Fruit fly (Drosophila melanogaster) whole organism, embryonic: ENCODE results near the gene RpS17.

Experiments used
- Bgb ChIP-seq: fragments of 200-800 bp; sonication (Bioruptor generic); IDR thresholded peaks from 2 replicates; pipeline ENCODE4 v1.3.6; 2022; ENCODE audit warnings: missing biosample characterization, missing genetic modification characterization; ENCODE audit not compliant: partially characterized antibody
- CG10267 ChIP-seq: fragments of 200-800 bp; sonication (Bioruptor generic); optimal IDR thresholded peaks from 2 replicates; lab custom pipeline; 2018; ENCODE audit warnings: missing biosample characterization, mild to moderate bottlenecking, missing genetic modification characterization, moderate library complexity
- CG10543 ChIP-seq: fragments of 200-800 bp; sonication (Bioruptor generic); optimal IDR thresholded peaks from 3 replicates; lab custom pipeline; 2017; ENCODE audit warnings: missing biosample characterization, mild to moderate bottlenecking, missing genetic modification characterization, moderate library complexity
- CG11093 ChIP-seq: fragments of 200-800 bp; sonication (Bioruptor generic); IDR thresholded peaks from 3 replicates; pipeline ENCODE4 v1.3.6; 2022; ENCODE audit warnings: missing biosample characterization, missing genetic modification characterization
- CG12104 ChIP-seq: fragments of 200-800 bp; sonication (Bioruptor generic); optimal IDR thresholded peaks from 3 replicates; lab custom pipeline; 2016; ENCODE audit warnings: missing biosample characterization, missing genetic modification characterization
- CG15601 ChIP-seq: fragments of 200-800 bp; sonication (Bioruptor generic); optimal IDR thresholded peaks from 3 replicates; lab custom pipeline; 2019; ENCODE audit warnings: missing biosample characterization, mild to moderate bottlenecking, missing genetic modification characterization, moderate library complexity
- CG16863 ChIP-seq: fragments of 200-800 bp; sonication (Bioruptor generic); optimal IDR thresholded peaks from 3 replicates; lab custom pipeline; 2016; ENCODE audit warnings: missing biosample characterization, missing genetic modification characterization
- CG17361 ChIP-seq: fragments of 200-800 bp; sonication (Bioruptor generic); IDR thresholded peaks from 3 replicates; pipeline ENCODE4 v1.3.6; 2022; ENCODE audit warnings: missing biosample characterization, missing genetic modification characterization
- CG17385 ChIP-seq: fragments of 200-800 bp; sonication (Bioruptor generic); optimal IDR thresholded peaks from 3 replicates; lab custom pipeline; 2018; ENCODE audit warnings: missing biosample characterization, mild to moderate bottlenecking, missing genetic modification characterization
- CG17829 ChIP-seq: fragments of 200-800 bp; optimal IDR thresholded peaks from 2 replicates; lab custom pipeline; 2019; ENCODE audit warnings: missing biosample characterization, mild to moderate bottlenecking, missing genetic modification characterization, moderate library complexity
- CG18619 ChIP-seq: fragments of 200-800 bp; sonication (Bioruptor generic); optimal IDR thresholded peaks from 3 replicates; lab custom pipeline; 2017; ENCODE audit warnings: missing biosample characterization, mild to moderate bottlenecking, missing genetic modification characterization
- CG3847 ChIP-seq: fragments of 200-800 bp; sonication (Bioruptor generic); IDR thresholded peaks from 2 replicates; pipeline ENCODE4 v1.3.6; 2022; ENCODE audit warnings: missing biosample characterization, missing genetic modification characterization
- CG7786 ChIP-seq: fragments of 200-800 bp; sonication (Bioruptor generic); optimal IDR thresholded peaks from 2 replicates; lab custom pipeline; 2016; ENCODE audit warnings: missing biosample characterization, missing genetic modification characterization
- CG8944 ChIP-seq: fragments of 200-800 bp; sonication (Bioruptor generic); optimal IDR thresholded peaks from 3 replicates; lab custom pipeline; 2016; ENCODE audit warnings: missing biosample characterization, missing genetic modification characterization
- CHES-1-like ChIP-seq: fragments of 200-800 bp; sonication (Bioruptor generic); optimal IDR thresholded peaks from 2 replicates; lab custom pipeline; 2016; ENCODE audit warnings: missing biosample characterization, missing genetic modification characterization
- Dip3 ChIP-seq: fragments of 200-800 bp; sonication (Bioruptor generic); optimal IDR thresholded peaks from 3 replicates; lab custom pipeline; 2016; ENCODE audit warnings: missing biosample characterization, missing genetic modification characterization
- Doc3 ChIP-seq: fragments of 200-800 bp; sonication (Bioruptor generic); IDR thresholded peaks from 3 replicates; pipeline ENCODE4 v1.3.6; 2022; ENCODE audit warnings: missing biosample characterization, missing genetic modification characterization; ENCODE audit not compliant: partially characterized antibody
- Fer3 ChIP-seq: fragments of 200-800 bp; sonication (Bioruptor generic); optimal IDR thresholded peaks from 2 replicates; lab custom pipeline; 2018; ENCODE audit warnings: missing biosample characterization, mild to moderate bottlenecking, missing genetic modification characterization, moderate library complexity
- HHEX ChIP-seq: fragments of 200-800 bp; sonication (Bioruptor generic); optimal IDR thresholded peaks from 3 replicates; lab custom pipeline; 2017; ENCODE audit warnings: missing biosample characterization, mild to moderate bottlenecking, missing genetic modification characterization, missing genetic modification reagents
- HmgZ ChIP-seq: fragments of 200-800 bp; sonication (Bioruptor generic); optimal IDR thresholded peaks from 2 replicates; lab custom pipeline; 2018; ENCODE audit warnings: missing biosample characterization, mild to moderate bottlenecking, missing genetic modification characterization
- Hr78 ChIP-seq, 2 experiments: fragments of 200-800 bp in 1 of 2; fragments of >200 bp in 1 of 2; sonication (Bioruptor generic) in 1 of 2; optimal IDR thresholded peaks; 2 replicates each; lab custom pipeline; 2017 to 2019; ENCODE audit warnings: missing biosample characterization in 2 of 2, missing genetic modification characterization in 2 of 2, mild to moderate bottlenecking in 1 of 2, moderate library complexity in 1 of 2
- MESR4 ChIP-seq: fragments of 200-800 bp; sonication (Bioruptor generic); optimal IDR thresholded peaks from 2 replicates; lab custom pipeline; 2018; ENCODE audit warnings: missing biosample characterization, mild to moderate bottlenecking, missing genetic modification characterization, moderate library complexity
- Nf-YA ChIP-seq: fragments of 200-800 bp; sonication (Bioruptor generic); IDR thresholded peaks from 2 replicates; pipeline ENCODE4 v1.3.6; 2022; ENCODE audit warnings: missing biosample characterization, missing genetic modification characterization
- PHDP ChIP-seq: fragments of 200-800 bp; sonication (Bioruptor generic); optimal IDR thresholded peaks from 3 replicates; lab custom pipeline; 2018; ENCODE audit warnings: missing biosample characterization, mild to moderate bottlenecking, missing genetic modification characterization, moderate library complexity
- Six4 ChIP-seq: fragments of 200-800 bp; sonication (Bioruptor generic); optimal IDR thresholded peaks from 2 replicates; lab custom pipeline; 2016; ENCODE audit warnings: missing biosample characterization, missing genetic modification characterization
- Sry-δ ChIP-seq: fragments of 200-800 bp; sonication (Bioruptor generic); optimal IDR thresholded peaks from 2 replicates; lab custom pipeline; 2016; ENCODE audit warnings: missing biosample characterization, missing genetic modification characterization
- Vsx1 ChIP-seq: fragments of 200-800 bp; sonication (Bioruptor generic); optimal IDR thresholded peaks from 2 replicates; lab custom pipeline; 2017; ENCODE audit warnings: missing biosample characterization, mild to moderate bottlenecking, missing genetic modification characterization, missing genetic modification reagents
- ash1 ChIP-seq: fragments of 200-800 bp; sonication (Bioruptor generic); optimal IDR thresholded peaks from 2 replicates; lab custom pipeline; 2018; ENCODE audit warnings: missing biosample characterization, mild to moderate bottlenecking, missing genetic modification characterization
- btn ChIP-seq: fragments of 200-800 bp; sonication (Bioruptor generic); optimal IDR thresholded peaks from 2 replicates; lab custom pipeline; 2016; ENCODE audit warnings: missing biosample characterization, missing genetic modification characterization
- caup ChIP-seq: fragments of 200-800 bp; sonication (Bioruptor generic); optimal IDR thresholded peaks from 3 replicates; lab custom pipeline; 2017; ENCODE audit warnings: missing biosample characterization, mild to moderate bottlenecking, missing genetic modification characterization, moderate library complexity; ENCODE audit not compliant: severe bottlenecking
- chm ChIP-seq: fragments of 200-800 bp; sonication (Bioruptor generic); IDR thresholded peaks from 2 replicates; pipeline ENCODE4 v1.3.6; 2022; ENCODE audit warnings: missing biosample characterization, missing genetic modification characterization
- corto ChIP-seq: fragments of 200-800 bp; sonication (Bioruptor generic); optimal IDR thresholded peaks from 2 replicates; lab custom pipeline; 2016; ENCODE audit warnings: missing biosample characterization, mild to moderate bottlenecking, missing genetic modification characterization, moderate library complexity
- disco-r ChIP-seq: fragments of 200-800 bp; sonication (Bioruptor generic); optimal IDR thresholded peaks from 2 replicates; lab custom pipeline; 2016; ENCODE audit warnings: missing biosample characterization, missing genetic modification characterization
- dpn ChIP-seq, 2 experiments: fragments of 200-800 bp; sonication (Bioruptor generic); optimal IDR thresholded peaks; 3 replicates each; lab custom pipeline; 2016; ENCODE audit warnings: missing biosample characterization in 2 of 2, missing genetic modification characterization in 2 of 2
- dysf ChIP-seq: fragments of 200-800 bp; sonication (Bioruptor generic); IDR thresholded peaks from 3 replicates; pipeline ENCODE4 v1.3.6; 2022; ENCODE audit warnings: missing biosample characterization, missing genetic modification characterization
- ewg ChIP-seq: fragments of 200-800 bp; sonication (Bioruptor generic); optimal IDR thresholded peaks from 3 replicates; lab custom pipeline; 2017; ENCODE audit warnings: mild to moderate bottlenecking, missing biosample characterization, missing genetic modification reagents, missing genetic modification characterization
- fd96Cb ChIP-seq: fragments of 200-800 bp; sonication (Bioruptor generic); optimal IDR thresholded peaks from 2 replicates; lab custom pipeline; 2018; ENCODE audit warnings: missing biosample characterization, mild to moderate bottlenecking, missing genetic modification characterization, moderate library complexity
- fu2 ChIP-seq: fragments of 200-800 bp; sonication (Bioruptor generic); optimal IDR thresholded peaks from 2 replicates; lab custom pipeline; 2016; ENCODE audit warnings: missing biosample characterization, missing genetic modification characterization
- hb ChIP-seq: fragments of 200-800 bp; sonication (Bioruptor generic); IDR thresholded peaks from 3 replicates; pipeline ENCODE4 v1.3.6; 2022; ENCODE audit warnings: missing biosample characterization, missing genetic modification characterization; ENCODE audit not compliant: partially characterized antibody
- knrl ChIP-seq: fragments of 200-800 bp; sonication (Bioruptor generic); IDR thresholded peaks from 3 replicates; pipeline ENCODE4 v1.3.6; 2022; ENCODE audit warnings: missing biosample characterization, missing genetic modification characterization; ENCODE audit not compliant: partially characterized antibody
- lab ChIP-seq: fragments of 200-800 bp; sonication (Bioruptor generic); optimal IDR thresholded peaks from 3 replicates; lab custom pipeline; 2017; ENCODE audit warnings: missing biosample characterization, missing genetic modification characterization, mild to moderate bottlenecking, moderate library complexity, missing genetic modification reagents
- luna ChIP-seq: fragments of 200-800 bp; sonication (Bioruptor generic); optimal IDR thresholded peaks from 2 replicates; lab custom pipeline; 2016; ENCODE audit warnings: missing biosample characterization, missing genetic modification characterization
- mam ChIP-seq: fragments of 200-800 bp; sonication (Bioruptor generic); optimal IDR thresholded peaks from 3 replicates; lab custom pipeline; 2016; ENCODE audit warnings: missing biosample characterization, missing genetic modification characterization
- mld ChIP-seq: fragments of 200-800 bp; sonication (Bioruptor generic); IDR thresholded peaks from 3 replicates; pipeline ENCODE4 v1.3.6; 2022; ENCODE audit warnings: missing biosample characterization, missing genetic modification characterization; ENCODE audit not compliant: partially characterized antibody
- sug ChIP-seq: fragments of 200-800 bp; optimal IDR thresholded peaks from 2 replicates; lab custom pipeline; 2019; ENCODE audit warnings: missing biosample characterization, mild to moderate bottlenecking, missing genetic modification characterization, moderate library complexity
- tx ChIP-seq: fragments of 200-800 bp; sonication (Bioruptor generic); optimal IDR thresholded peaks from 2 replicates; lab custom pipeline; 2016; ENCODE audit warnings: missing biosample characterization, missing genetic modification characterization
- unc-4 ChIP-seq: fragments of 200-800 bp; sonication (Bioruptor generic); IDR thresholded peaks from 2 replicates; pipeline ENCODE4 v1.3.6; 2022; ENCODE audit warnings: missing biosample characterization, missing genetic modification characterization; ENCODE audit not compliant: partially characterized antibody
- vvl ChIP-seq: fragments of 200-800 bp; sonication (Bioruptor generic); IDR thresholded peaks from 2 replicates; pipeline ENCODE4 v1.3.6; 2022; ENCODE audit warnings: missing biosample characterization, missing genetic modification characterization
- zen2 ChIP-seq: fragments of 200-800 bp; sonication (Bioruptor generic); IDR thresholded peaks from 3 replicates; pipeline ENCODE4 v1.3.6; 2022; ENCODE audit warnings: missing biosample characterization, missing genetic modification characterization; ENCODE audit not compliant: partially characterized antibody

Gene RpS17

dm6 chr3L:9455819-9456388 lies 26.3 kb upstream of the RpS17 start, which contains the start of the genes phol and CG3552 (continued):
- TF ChIP-seq Vsx1 (no peak), chm (GFP tag; lab: Robert Waterston, UW) (no peak), CG15601 (tag; lab: Kevin White, UChicago) (no peak), Nf-YA (GFP tag; lab: Robert Waterston, UW) (no peak), CG11093 (GFP tag; lab: Robert Waterston, UW) (no peak), CG17361 (GFP tag; lab: Robert Waterston, UW) (0 out of 3 replicates have a peak, but pooled peaks have one; percentile 42), Six4 (GFP tag; lab: Kevin White, UChicago) (no peak), mld (GFP tag; lab: Robert Waterston, UW) (no peak), CG17829 (tag; lab: Kevin White, UChicago) (peak; percentile 35), ash1 (no peak), MESR4 (GFP tag; lab: Kevin White, UChicago) (peak; percentile 88), Doc3 (GFP tag; lab: Robert Waterston, UW) (0 out of 3 replicates have a peak, but pooled peaks have one; percentile 46), CG18619 (GFP tag; lab: Kevin White, UChicago) (no peak), zen2 (GFP tag; lab: Robert Waterston, UW) (no peak), Sry-δ (GFP tag; lab: Kevin White, UChicago) (peak; percentile 62), CG10267 (tag; lab: Kevin White, UChicago) (peak; percentile 48), disco-r (GFP tag; lab: Kevin White, UChicago) (no peak), corto (GFP tag; lab: Kevin White, UChicago) (no peak), CHES-1-like (GFP tag; lab: Kevin White, UChicago) (peak; percentile 17), Bgb (GFP tag; lab: Robert Waterston, UW) (peak; percentile 30; the same call in 1 of the 2 replicates), tx (GFP tag; lab: Kevin White, UChicago) (no peak), caup (GFP tag; lab: Kevin White, UChicago) (no peak), CG10543 (GFP tag; lab: Kevin White, UChicago) (peak; percentile 45), lab (GFP tag; lab: Kevin White, UChicago) (peak; percentile 35), dysf (GFP tag; lab: Robert Waterston, UW) (no peak), unc-4 (GFP tag; lab: Robert Waterston, UW) (peak; percentile 43), PHDP (tag; lab: Kevin White, UChicago) (peak; percentile 7), vvl (GFP tag; lab: Robert Waterston, UW) (no peak), luna (GFP tag; lab: Kevin White, UChicago) (no peak), Dip3 (no peak), fu2 (GFP tag; lab: Kevin White, UChicago) (peak; percentile 18), CG12104 (no peak), ewg (peak; percentile 66), knrl (GFP tag; lab: Robert Waterston, UW) (0 out of 3 replicates have a peak, but pooled peaks have one; percentile 37), CG3847 (no peak), dpn (GFP tag; optimal IDR thresholded peaks at IDR 0.05; lab: Kevin White, UChicago) (peak in 1 of 2 experiments; percentile 8), CG17385 (peak; percentile 29), mam (peak; percentile 13), sug (tag; lab: Kevin White, UChicago) (peak; percentile 29), btn (no peak), hb (GFP tag; lab: Robert Waterston, UW) (peak; percentile 45; the same call in 1 of the 3 replicates), fd96Cb (tag; lab: Kevin White, UChicago) (no peak), CG16863 (GFP tag; lab: Kevin White, UChicago) (no peak), CG7786 (no peak), Fer3 (tag; lab: Kevin White, UChicago) (no peak), Hr78 (GFP tag; optimal IDR thresholded peaks at IDR 0.05; lab: Kevin White, UChicago) (no peak), HmgZ (peak; percentile 3), CG8944 (GFP tag; lab: Kevin White, UChicago) (no peak), HHEX (GFP tag; lab: Kevin White, UChicago) (no peak)
